Fruit fly (Drosophila melanogaster) S2 (cell line): ENCODE results near the gene CG8509.

ENCODE experiments used
- CG8478 ChIP-seq: fragments of >200 bp; optimal IDR thresholded peaks from 2 replicates; lab custom pipeline; 2018
- CTCF ChIP-seq, 2 experiments: fragments of >200 bp; optimal IDR thresholded peaks; 2 replicates each; lab custom pipeline; 2018

- no peak for TF ChIP-seq CTCF (optimal IDR thresholded peaks at IDR 0.05; lab: Kevin White, UChicago)
- no peak for TF ChIP-seq CG8478 (lab: Kevin White, UChicago)
Observed at dm6 chrX:15817823-15818222, 8.5 kb downstream of the CG8509 start.
